Worm (Caenorhabditis elegans) whole organism, L4 larva: ENCODE measurements around the gene ghi-1.
A peak's percentile ranks its signal among the peaks of the same experiment; 100 is the strongest.

Experiments used
- F10B5.3 ChIP-seq: sonication (generic microtip); optimal IDR thresholded peaks from 2 replicates; lab custom pipeline; 2016; ENCODE audit warnings: mild to moderate bottlenecking, missing genetic modification characterization, missing compliant biosample characterization
- R02D3.7 ChIP-seq: fragments of 150-350 bp; sonication (generic microtip); optimal IDR thresholded peaks from 3 replicates; lab custom pipeline; 2014; ENCODE audit warnings: missing biosample characterization, missing genetic modification characterization
- T20F7.1 ChIP-seq: fragments of 200-800 bp; sonication (Bioruptor generic); optimal IDR thresholded peaks from 2 replicates; lab custom pipeline; 2018; ENCODE audit warnings: mild to moderate bottlenecking, missing genetic modification characterization, missing compliant biosample characterization
- Y5F2A.4 ChIP-seq: fragments of 200-800 bp; sonication (Bioruptor generic); optimal IDR thresholded peaks from 2 replicates; lab custom pipeline; 2018; ENCODE audit warnings: mild to moderate bottlenecking, missing genetic modification characterization, missing compliant biosample characterization
- ZK337.2 ChIP-seq: fragments of 200-800 bp; sonication (Bioruptor generic); IDR thresholded peaks from 2 replicates; pipeline ENCODE4 v1.3.6; 2022; ENCODE audit warnings: missing genetic modification reagents, missing genetic modification characterization, missing compliant biosample characterization
- aha-1 ChIP-seq: fragments of 150-350 bp; peaks from one replicate; lab custom pipeline; 2014; ENCODE audit warnings: missing biosample characterization, missing genetic modification characterization
- aly-2 ChIP-seq: sonication (generic microtip); optimal IDR thresholded peaks from 2 replicates; lab custom pipeline; 2018; ENCODE audit warnings: missing biosample characterization, missing genetic modification characterization
- arid-1 ChIP-seq: fragments of 200-800 bp; sonication (Bioruptor generic); conservative IDR thresholded peaks from 2 replicates; pipeline ENCODE4 v1.3.6; 2022; ENCODE audit warnings: missing genetic modification reagents, missing genetic modification characterization, missing compliant biosample characterization
- ceh-62 ChIP-seq: sonication (generic microtip); optimal IDR thresholded peaks from 2 replicates; lab custom pipeline; 2017; ENCODE audit warnings: missing biosample characterization, missing genetic modification characterization
- daf-16 ChIP-seq, 3 experiments: sonication (generic microtip); optimal IDR thresholded peaks; 2 replicates each; lab custom pipeline; 2016 to 2017; ENCODE audit warnings: missing genetic modification characterization in 3 of 3, missing genetic modification reagents in 3 of 3, mild to moderate bottlenecking in 2 of 3, missing compliant biosample characterization in 2 of 3, missing biosample characterization in 1 of 3, moderate library complexity in 1 of 3
- daf-8 ChIP-seq: fragments of 200-800 bp; sonication (Bioruptor generic); IDR thresholded peaks from 2 replicates; pipeline ENCODE4 v1.3.6; 2022; ENCODE audit warnings: missing genetic modification characterization, missing compliant biosample characterization
- dmd-6 ChIP-seq: fragments of 200-800 bp; sonication (Bioruptor generic); IDR thresholded peaks from 2 replicates; pipeline ENCODE4 v1.3.6; 2022; ENCODE audit warnings: missing genetic modification reagents, missing genetic modification characterization, missing compliant biosample characterization
- dpl-1 ChIP-seq: fragments of 150-350 bp; optimal IDR thresholded peaks from 2 replicates; lab custom pipeline; 2014; ENCODE audit warnings: missing biosample characterization, missing genetic modification reagents, missing genetic modification characterization
- duxl-1 ChIP-seq: sonication (generic microtip); optimal IDR thresholded peaks from 2 replicates; lab custom pipeline; 2016; ENCODE audit warnings: mild to moderate bottlenecking, missing genetic modification characterization, moderate library complexity, missing compliant biosample characterization; ENCODE audit not compliant: poor library complexity
- hlh-11 ChIP-seq: fragments of 200-800 bp; sonication (Bioruptor generic); optimal IDR thresholded peaks from 2 replicates; lab custom pipeline; 2018; ENCODE audit warnings: mild to moderate bottlenecking, missing genetic modification characterization, missing compliant biosample characterization
- hmg-1.1 ChIP-seq: fragments of 200-800 bp; sonication (Bioruptor generic); IDR thresholded peaks from 2 replicates; pipeline ENCODE4 v1.3.6; 2022; ENCODE audit warnings: missing genetic modification reagents, missing genetic modification characterization, missing compliant biosample characterization
- lsy-2 ChIP-seq, 2 experiments: fragments of 150-350 bp in 1 of 2; sonication (generic microtip) in 1 of 2; optimal IDR thresholded peaks; 2 replicates each; lab custom pipeline; 2014 to 2017; ENCODE audit warnings: missing biosample characterization in 2 of 2, missing genetic modification characterization in 2 of 2
- mdl-1 ChIP-seq, 2 experiments: fragments of 150-350 bp in 1 of 2; sonication (generic microtip) in 1 of 2; optimal IDR thresholded peaks; 2 replicates each; lab custom pipeline; 2014 to 2017; ENCODE audit warnings: missing biosample characterization in 2 of 2, missing genetic modification characterization in 2 of 2
- mes-2 ChIP-seq: sonication (generic microtip); optimal IDR thresholded peaks from 2 replicates; lab custom pipeline; 2016; ENCODE audit warnings: missing genotype, mild to moderate bottlenecking, missing genetic modification characterization, missing compliant biosample characterization; ENCODE audit not compliant: poor library complexity, severe bottlenecking
- mxl-2 ChIP-seq: fragments of 200-800 bp; sonication (Bioruptor generic); conservative IDR thresholded peaks from 2 replicates; pipeline ENCODE4 v1.3.6; 2022; ENCODE audit warnings: missing genetic modification reagents, missing genetic modification characterization, missing compliant biosample characterization
- mxl-3 ChIP-seq: fragments of 200-800 bp; sonication (Bioruptor generic); optimal IDR thresholded peaks from 2 replicates; lab custom pipeline; 2018; ENCODE audit warnings: mild to moderate bottlenecking, missing genetic modification characterization, missing compliant biosample characterization
- nhr-102 ChIP-seq: sonication (generic microtip); optimal IDR thresholded peaks from 2 replicates; lab custom pipeline; 2016; ENCODE audit warnings: mild to moderate bottlenecking, missing genetic modification characterization, moderate library complexity, missing compliant biosample characterization
- nhr-11 ChIP-seq: fragments of 150-350 bp; optimal IDR thresholded peaks from 2 replicates; lab custom pipeline; 2014; ENCODE audit warnings: missing biosample characterization, missing genetic modification characterization
- nhr-111 ChIP-seq: fragments of 200-800 bp; sonication (Bioruptor generic); optimal IDR thresholded peaks from 2 replicates; lab custom pipeline; 2018; ENCODE audit warnings: mild to moderate bottlenecking, missing genetic modification characterization, missing compliant biosample characterization
- nhr-237 ChIP-seq: sonication (generic microtip); optimal IDR thresholded peaks from 2 replicates; lab custom pipeline; 2017; ENCODE audit warnings: missing biosample characterization, missing genetic modification characterization
- nhr-42 ChIP-seq: fragments of 200-800 bp; sonication (Bioruptor generic); IDR thresholded peaks from 2 replicates; pipeline ENCODE4 v1.3.6; 2022; ENCODE audit warnings: missing genetic modification characterization, missing compliant biosample characterization
- nhr-48 ChIP-seq: sonication (generic microtip); optimal IDR thresholded peaks from 2 replicates; lab custom pipeline; 2016; ENCODE audit warnings: mild to moderate bottlenecking, missing genetic modification characterization, missing compliant biosample characterization
- nhr-6 ChIP-seq: fragments of 150-350 bp; optimal IDR thresholded peaks from 2 replicates; lab custom pipeline; 2014; ENCODE audit warnings: missing biosample characterization, missing genetic modification characterization
- pha-4 ChIP-seq, 2 experiments: fragments of 150-350 bp in 1 of 2; fragments of 200-800 bp in 1 of 2; sonication (Bioruptor generic) in 1 of 2; IDR thresholded peaks in 1 of 2; optimal IDR thresholded peaks in 1 of 2; 2 replicates each; pipeline versions ENCODE4 v1.3.6 to Lab custom; 2014 to 2022; ENCODE audit warnings: missing genetic modification characterization in 2 of 2, missing genetic modification reagents in 2 of 2, missing biosample characterization in 1 of 2, missing compliant biosample characterization in 1 of 2
- unc-130 ChIP-seq: sonication (generic microtip); optimal IDR thresholded peaks from 2 replicates; lab custom pipeline; 2016; ENCODE audit warnings: missing genetic modification reagents, missing genetic modification characterization, missing compliant biosample characterization
- unc-62 ChIP-seq, 3 experiments: fragments of 150-350 bp in 1 of 3; sonication (generic microtip); optimal IDR thresholded peaks in 2 of 3; peaks in 1 of 3; 1 replicate in 1 of 3; 2 replicates in 2 of 3; lab custom pipeline; 2014 to 2017; ENCODE audit warnings: missing biosample characterization in 3 of 3, missing genetic modification characterization in 3 of 3, missing genetic modification reagents in 3 of 3, missing genotype in 1 of 3

The ghi-1 gene

DNA sequence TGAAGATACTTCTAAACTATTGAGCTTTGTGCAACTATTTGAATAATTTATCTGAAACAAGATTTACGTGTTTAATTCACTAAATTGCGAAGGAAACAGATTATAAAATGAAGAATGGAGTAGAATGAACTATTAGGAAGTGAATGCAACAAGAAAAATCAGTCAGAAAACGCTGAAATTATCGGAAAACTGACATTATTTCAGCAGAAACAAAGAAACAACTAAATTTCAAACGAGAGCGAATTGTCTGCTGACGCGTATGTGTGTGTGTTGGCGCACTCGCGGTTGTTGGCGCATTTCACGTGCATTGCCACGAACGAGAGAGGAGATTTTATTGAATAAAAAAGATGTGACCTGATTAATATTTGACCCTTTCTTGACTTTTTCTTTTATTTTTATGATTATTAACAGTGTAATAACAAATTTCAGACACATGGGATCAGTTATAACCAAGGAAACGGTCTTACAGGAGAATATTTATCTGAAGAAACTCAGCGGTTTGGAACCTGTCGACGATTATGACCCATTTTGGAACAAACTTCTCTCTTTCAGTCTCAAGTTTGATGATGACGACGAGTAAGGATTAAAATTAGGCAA is 29.4 kb downstream of the ghi-1 start, which contains the start of the genes trr-1 and C47D12.2:
Gene trr-1 (minus strand): TSS at position 51 of the 597 bp plus-strand sequence.
Gene C47D12.2 (plus strand): TSS at position 430 of the 597 bp plus-strand sequence.
- TF ChIP-seq hlh-11 (peak; percentile 65), unc-62 (GFP tag; optimal IDR thresholded peaks at IDR 0.05 in 1 of 2; lab: Kevin White, UChicago) (peak in 1 of 2 experiments; percentile 98), unc-62 (tag; optimal IDR thresholded peaks at IDR 0.05; lab: Kevin White, UChicago) (no peak), unc-130 (GFP tag; lab: Kevin White, UChicago) (peak; percentile 14), F10B5.3 (tag; lab: Kevin White, UChicago) (no peak), hmg-1.1 (GFP tag; lab: Robert Waterston, UW) (peak; percentile 54; the same call in 1 of the 2 replicates), T20F7.1 (no peak), dmd-6 (peak; percentile 22; the same call in 1 of the 2 replicates), dpl-1 (GFP tag; lab: Kevin White, UChicago) (peak; percentile 87), nhr-48 (no peak), nhr-6 (tag; lab: Kevin White, UChicago) (peak; percentile 81), lsy-2 (tag; optimal IDR thresholded peaks at IDR 0.05; lab: Kevin White, UChicago) (peak in 1 of 2 experiments; percentile 34), pha-4 (GFP tag; IDR thresholded peaks at IDR 0.05; lab: Robert Waterston, UW) (no peak), pha-4 (tag; optimal IDR thresholded peaks at IDR 0.05; lab: Kevin White, UChicago) (peak; percentile 67), nhr-11 (tag; lab: Kevin White, UChicago) (peak; percentile 29), aha-1 (tag; lab: Kevin White, UChicago) (peak; percentile 98), R02D3.7 (tag; lab: Kevin White, UChicago) (no peak), mes-2 (peak; percentile 85)
- TF ChIP-seq, all 104 proteins: peak for 12

DNA sequence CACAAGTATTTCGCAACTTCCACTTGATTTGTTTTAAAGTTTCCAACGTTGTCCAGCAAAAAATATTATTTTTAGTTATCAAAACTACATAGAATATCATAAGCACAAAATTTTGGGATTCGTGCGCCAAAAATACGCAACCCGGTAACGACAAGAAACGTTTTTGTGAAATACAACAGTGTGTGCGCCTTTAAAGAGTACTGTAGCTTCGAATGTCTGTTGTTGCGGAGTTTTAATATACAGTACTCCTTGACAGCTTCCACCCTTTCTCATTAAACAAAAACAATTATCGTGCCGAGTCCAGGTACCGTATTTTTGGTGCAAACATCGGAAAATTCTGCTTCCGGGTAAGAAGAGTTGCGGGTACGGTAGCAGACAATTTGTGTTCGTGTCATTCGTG is 33.7 kb downstream of the ghi-1 start:
- TF ChIP-seq arid-1 (GFP tag; lab: Robert Waterston, UW) = no peak
- TF ChIP-seq aly-2 (tag; lab: Kevin White, UChicago) = no peak
- TF ChIP-seq R02D3.7 (tag; lab: Kevin White, UChicago) = no peak
- no peak for TF ChIP-seq nhr-11 (tag; lab: Kevin White, UChicago)
- no peak for TF ChIP-seq daf-16 (GFP tag; optimal IDR thresholded peaks at IDR 0.05; lab: Kevin White, UChicago)
- no peak for TF ChIP-seq daf-16 (tag; optimal IDR thresholded peaks at IDR 0.05; lab: Kevin White, UChicago)
- no peak for TF ChIP-seq ZK337.2 (GFP tag; lab: Robert Waterston, UW)
- TF ChIP-seq daf-8 (GFP tag; lab: Robert Waterston, UW) = no peak
- no peak for TF ChIP-seq nhr-48
- no peak for TF ChIP-seq F10B5.3 (tag; lab: Kevin White, UChicago)
- TF ChIP-seq, all 104 proteins: peak for 0

DNA sequence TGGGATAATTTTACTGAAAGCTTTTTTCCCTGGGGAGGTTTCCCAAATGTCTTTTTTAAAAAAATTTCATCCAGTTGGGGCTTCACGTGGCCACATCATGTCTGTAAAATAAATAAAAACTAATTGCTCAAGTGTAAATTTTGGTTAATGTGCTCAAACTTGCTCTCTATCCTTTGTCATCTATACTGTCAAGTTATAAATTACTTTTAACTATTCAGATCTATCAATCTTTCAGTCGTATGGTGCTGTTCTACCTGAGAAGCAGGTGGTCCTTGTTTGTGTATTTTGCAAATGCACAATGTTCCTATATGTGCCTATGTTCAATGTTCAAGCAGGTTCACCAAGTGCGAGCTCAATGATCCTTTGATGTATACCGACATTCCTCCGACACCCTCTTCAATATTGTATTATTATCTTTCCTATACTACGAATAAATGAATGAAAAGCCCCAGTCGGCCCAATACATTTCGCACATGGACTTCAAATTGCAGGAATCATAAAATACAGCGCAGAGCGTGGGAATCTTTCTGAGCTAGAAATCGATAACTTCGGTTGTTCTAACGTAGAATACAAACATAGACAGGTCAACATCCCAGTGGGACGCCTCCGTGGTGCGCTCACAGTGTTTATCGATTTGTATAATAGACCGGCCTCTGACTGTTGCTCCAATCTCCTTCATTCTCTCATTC is 34.7 kb downstream of the ghi-1 start, which contains the start of the genes sfxn-1.4 and C47D12.4:
Gene sfxn-1.4 (minus strand): TSS at position 101 of the 689 bp plus-strand sequence.
Gene C47D12.4 (plus strand): TSS at position 639 of the 689 bp plus-strand sequence.
- TF ChIP-seq ceh-62 (no peak), duxl-1 (no peak), nhr-42 (GFP tag; lab: Robert Waterston, UW) (no peak)

DNA sequence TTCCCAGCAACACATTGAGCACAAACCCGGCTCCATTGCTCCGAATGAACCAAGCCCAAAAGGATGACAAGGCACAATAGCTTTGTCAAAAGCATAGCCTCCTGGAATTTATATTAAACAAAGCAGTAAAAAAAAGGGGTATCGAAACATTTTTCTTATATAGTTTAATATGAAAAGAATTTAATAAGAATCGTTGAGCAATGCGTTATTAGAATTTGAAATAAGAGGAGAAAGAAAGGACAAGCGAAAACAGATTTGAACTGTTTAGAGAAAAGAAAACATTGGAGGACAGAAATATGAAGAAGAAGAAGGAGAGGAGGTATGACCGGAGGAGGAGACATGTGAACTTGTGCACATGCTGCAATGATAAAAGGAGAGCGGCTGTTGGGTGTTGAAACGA is 38.6 kb downstream of the ghi-1 start, which contains the start of gene C47D12.5:
Gene C47D12.5 (minus strand): TSS at position 101 of the 400 bp plus-strand sequence.
- TF ChIP-seq mdl-1 (tag; optimal IDR thresholded peaks at IDR 0.05; lab: Kevin White, UChicago) (no peak), mxl-2 (no peak), mes-2 (no peak), Y5F2A.4 (GFP tag; lab: Kevin White, UChicago) (no peak), nhr-237 (no peak), R02D3.7 (tag; lab: Kevin White, UChicago) (no peak), nhr-102 (tag; lab: Kevin White, UChicago) (no peak), mxl-3 (GFP tag; lab: Kevin White, UChicago) (no peak), nhr-111 (GFP tag; lab: Kevin White, UChicago) (no peak)
